Fruit fly (Drosophila melanogaster) whole organism, embryonic: ENCODE measurements around the gene CG8420.

Experiments
- Atf3 ChIP-seq: fragments of 200-800 bp; sonication (Bioruptor generic); optimal IDR thresholded peaks from 3 replicates; lab custom pipeline; 2016; ENCODE audit warnings: missing biosample characterization, missing genetic modification characterization
- BtbVII ChIP-seq: fragments of 200-800 bp; sonication (Bioruptor generic); optimal IDR thresholded peaks from 3 replicates; lab custom pipeline; 2017; ENCODE audit warnings: missing biosample characterization, mild to moderate bottlenecking, missing genetic modification characterization
- Bteb2 ChIP-seq: fragments of 200-800 bp; sonication (Bioruptor generic); optimal IDR thresholded peaks from 2 replicates; lab custom pipeline; 2016; ENCODE audit warnings: missing biosample characterization, missing genetic modification characterization
- CG10431 ChIP-seq: fragments of 200-800 bp; sonication (Bioruptor generic); optimal IDR thresholded peaks from 3 replicates; lab custom pipeline; 2018; ENCODE audit warnings: missing biosample characterization, mild to moderate bottlenecking, missing genetic modification characterization
- CG10543 ChIP-seq: fragments of 200-800 bp; sonication (Bioruptor generic); optimal IDR thresholded peaks from 3 replicates; lab custom pipeline; 2017; ENCODE audit warnings: missing biosample characterization, mild to moderate bottlenecking, missing genetic modification characterization, moderate library complexity
- CG11695 ChIP-seq: fragments of 200-800 bp; sonication (Bioruptor generic); IDR thresholded peaks from 3 replicates; pipeline ENCODE4 v1.3.6; 2022; ENCODE audit warnings: missing biosample characterization, missing genetic modification characterization
- CG12299 ChIP-seq: fragments of 200-800 bp; sonication (Bioruptor generic); optimal IDR thresholded peaks from 2 replicates; lab custom pipeline; 2018; ENCODE audit warnings: missing biosample characterization, mild to moderate bottlenecking, missing genetic modification characterization
- CG1602 ChIP-seq: fragments of 200-800 bp; sonication (Bioruptor generic); optimal IDR thresholded peaks from 3 replicates; lab custom pipeline; 2016; ENCODE audit warnings: missing biosample characterization, missing genetic modification characterization
- CG17829 ChIP-seq: fragments of 200-800 bp; optimal IDR thresholded peaks from 2 replicates; lab custom pipeline; 2019; ENCODE audit warnings: missing biosample characterization, mild to moderate bottlenecking, missing genetic modification characterization, moderate library complexity
- CG18011 ChIP-seq: fragments of 200-800 bp; sonication (Bioruptor generic); optimal IDR thresholded peaks from 2 replicates; lab custom pipeline; 2017; ENCODE audit warnings: missing biosample characterization, missing genetic modification characterization, mild to moderate bottlenecking, moderate library complexity, missing genotype
- CG2199 ChIP-seq: fragments of 200-800 bp; sonication (Bioruptor generic); IDR thresholded peaks from 3 replicates; pipeline ENCODE4 v1.3.6; 2022; ENCODE audit warnings: missing biosample characterization, missing genetic modification characterization
- CG2712 ChIP-seq: fragments of 200-800 bp; optimal IDR thresholded peaks from 3 replicates; lab custom pipeline; 2019; ENCODE audit warnings: missing biosample characterization, mild to moderate bottlenecking, missing genetic modification characterization, moderate library complexity
- CG31224 ChIP-seq: fragments of 200-800 bp; sonication (Bioruptor generic); IDR thresholded peaks from 2 replicates; pipeline ENCODE4 v1.3.6; 2022; ENCODE audit warnings: missing biosample characterization, missing genetic modification characterization
- CG3838 ChIP-seq: fragments of 200-800 bp; sonication (Bioruptor generic); optimal IDR thresholded peaks from 3 replicates; lab custom pipeline; 2016; ENCODE audit warnings: missing biosample characterization, missing genetic modification characterization
- CG5953 ChIP-seq: fragments of 200-800 bp; sonication (Bioruptor generic); IDR thresholded peaks from 2 replicates; pipeline ENCODE4 v1.3.6; 2022; ENCODE audit warnings: missing biosample characterization, missing genetic modification characterization
- CG6254 ChIP-seq: fragments of 200-800 bp; sonication (Bioruptor generic); optimal IDR thresholded peaks from 3 replicates; lab custom pipeline; 2017; ENCODE audit warnings: mild to moderate bottlenecking, missing biosample characterization, missing genetic modification reagents, missing genetic modification characterization
- CG9876 ChIP-seq: fragments of 200-800 bp; sonication (Bioruptor generic); optimal IDR thresholded peaks from 2 replicates; lab custom pipeline; 2016; ENCODE audit warnings: missing biosample characterization, missing genetic modification characterization
- CrebB ChIP-seq: fragments of 200-800 bp; sonication (Bioruptor generic); optimal IDR thresholded peaks from 3 replicates; lab custom pipeline; 2018; ENCODE audit warnings: missing biosample characterization, mild to moderate bottlenecking, missing genetic modification characterization
- Dbx ChIP-seq: fragments of 200-800 bp; sonication (Bioruptor generic); IDR thresholded peaks from 3 replicates; pipeline ENCODE4 v1.3.6; 2022; ENCODE audit warnings: missing biosample characterization, missing genetic modification characterization
- Dref ChIP-seq: fragments of 200-800 bp; sonication (Bioruptor generic); IDR thresholded peaks from 2 replicates; pipeline ENCODE4 v1.3.6; 2022; ENCODE audit warnings: missing biosample characterization, missing genetic modification characterization
- Ets65A ChIP-seq: fragments of 200-800 bp; sonication (Bioruptor generic); peaks from one replicate; lab custom pipeline; 2016; ENCODE audit warnings: missing biosample characterization, missing genetic modification characterization
- Gsc ChIP-seq: fragments of 200-800 bp; sonication (Bioruptor generic); IDR thresholded peaks from 2 replicates; pipeline ENCODE4 v1.3.6; 2022; ENCODE audit warnings: missing biosample characterization, missing genetic modification characterization
- Gug ChIP-seq: fragments of 200-800 bp; sonication (Bioruptor generic); IDR thresholded peaks from 4 replicates; pipeline ENCODE4 v1.3.6; 2022; ENCODE audit warnings: missing biosample characterization, missing genetic modification characterization
- Hmr ChIP-seq: fragments of 200-800 bp; sonication (Bioruptor generic); optimal IDR thresholded peaks from 3 replicates; lab custom pipeline; 2017; ENCODE audit warnings: mild to moderate bottlenecking, missing biosample characterization, missing genetic modification reagents, missing genetic modification characterization
- Jarid2 ChIP-seq: fragments of 200-800 bp; sonication (Bioruptor generic); optimal IDR thresholded peaks from 3 replicates; lab custom pipeline; 2017; ENCODE audit warnings: mild to moderate bottlenecking, missing biosample characterization, missing genetic modification reagents, missing genetic modification characterization
- Lpt ChIP-seq: fragments of >200 bp; optimal IDR thresholded peaks from 2 replicates; lab custom pipeline; 2018; ENCODE audit warnings: missing biosample characterization, missing genetic modification characterization
- MTF-1 ChIP-seq: fragments of 200-800 bp; sonication (Bioruptor generic); optimal IDR thresholded peaks from 2 replicates; lab custom pipeline; 2018; ENCODE audit warnings: missing biosample characterization, mild to moderate bottlenecking, missing genetic modification characterization, borderline replicate concordance
- Mrtf ChIP-seq: fragments of 200-800 bp; sonication (Bioruptor generic); IDR thresholded peaks from 3 replicates; pipeline ENCODE4 v1.3.6; 2022; ENCODE audit warnings: missing biosample characterization, missing genetic modification characterization
- Nf-YB ChIP-seq: fragments of 200-800 bp; sonication (Bioruptor generic); optimal IDR thresholded peaks from 3 replicates; lab custom pipeline; 2019; ENCODE audit warnings: missing biosample characterization, mild to moderate bottlenecking, missing genetic modification characterization, moderate library complexity
- Nf-YC ChIP-seq: fragments of 200-800 bp; optimal IDR thresholded peaks from 3 replicates; lab custom pipeline; 2019; ENCODE audit warnings: missing biosample characterization, mild to moderate bottlenecking, missing genetic modification characterization, moderate library complexity
- Poxn ChIP-seq: fragments of 200-800 bp; sonication (Bioruptor generic); IDR thresholded peaks from 2 replicates; pipeline ENCODE4 v1.3.6; 2022; ENCODE audit warnings: missing biosample characterization, missing genetic modification characterization
- Stat92E ChIP-seq, 3 experiments: fragments of >200 bp in 2 of 3; fragments of 200-800 bp in 1 of 3; sonication (Bioruptor generic) in 1 of 3; optimal IDR thresholded peaks; 2 replicates each; lab custom pipeline; 2017 to 2019; ENCODE audit warnings: missing biosample characterization in 3 of 3, missing genetic modification characterization in 3 of 3, mild to moderate bottlenecking in 1 of 3, moderate library complexity in 1 of 3
- Trl ChIP-seq, 3 experiments: fragments of >200 bp in 2 of 3; fragments of 200-800 bp in 1 of 3; sonication (Bioruptor generic) in 1 of 3; optimal IDR thresholded peaks; 2 replicates in 1 of 3; 3 replicates in 2 of 3; lab custom pipeline; 2016 to 2017; ENCODE audit warnings: missing biosample characterization in 1 of 3, missing genetic modification characterization in 1 of 3
- YL-1 ChIP-seq: fragments of 200-800 bp; sonication (Bioruptor generic); optimal IDR thresholded peaks from 3 replicates; lab custom pipeline; 2017; ENCODE audit warnings: missing biosample characterization, mild to moderate bottlenecking, missing genetic modification characterization
- ato ChIP-seq: fragments of 200-800 bp; sonication (Bioruptor generic); IDR thresholded peaks from 2 replicates; pipeline ENCODE4 v1.3.6; 2022; ENCODE audit warnings: missing biosample characterization, missing genetic modification characterization; ENCODE audit not compliant: partially characterized antibody
- ci ChIP-seq: fragments of 200-800 bp; sonication (Bioruptor generic); IDR thresholded peaks from 3 replicates; pipeline ENCODE4 v1.3.6; 2022; ENCODE audit warnings: missing biosample characterization, missing genetic modification characterization
- corto ChIP-seq: fragments of 200-800 bp; sonication (Bioruptor generic); optimal IDR thresholded peaks from 2 replicates; lab custom pipeline; 2016; ENCODE audit warnings: missing biosample characterization, mild to moderate bottlenecking, missing genetic modification characterization, moderate library complexity
- dati ChIP-seq: fragments of 200-800 bp; sonication (Bioruptor generic); IDR thresholded peaks from 2 replicates; pipeline ENCODE4 v1.3.6; 2022; ENCODE audit warnings: missing biosample characterization, missing genetic modification characterization
- fd102C ChIP-seq: fragments of 200-800 bp; sonication (Bioruptor generic); optimal IDR thresholded peaks from 2 replicates; lab custom pipeline; 2018; ENCODE audit warnings: missing biosample characterization, mild to moderate bottlenecking, missing genetic modification characterization, moderate library complexity
- fu2 ChIP-seq: fragments of 200-800 bp; sonication (Bioruptor generic); optimal IDR thresholded peaks from 2 replicates; lab custom pipeline; 2016; ENCODE audit warnings: missing biosample characterization, missing genetic modification characterization
- gfzf ChIP-seq: fragments of 200-800 bp; sonication (Bioruptor generic); optimal IDR thresholded peaks from 2 replicates; lab custom pipeline; 2016; ENCODE audit warnings: missing biosample characterization, mild to moderate bottlenecking, missing genetic modification characterization, moderate library complexity
- her ChIP-seq: fragments of 200-800 bp; sonication (Bioruptor generic); optimal IDR thresholded peaks from 2 replicates; lab custom pipeline; 2016; ENCODE audit warnings: missing biosample characterization, missing genetic modification characterization
- inv ChIP-seq: fragments of 200-800 bp; sonication (Bioruptor generic); IDR thresholded peaks from 2 replicates; pipeline ENCODE4 v1.3.6; 2022; ENCODE audit warnings: missing biosample characterization, missing genetic modification characterization; ENCODE audit not compliant: partially characterized antibody
- kni ChIP-seq: fragments of 200-800 bp; sonication (Bioruptor generic); optimal IDR thresholded peaks from 3 replicates; lab custom pipeline; 2017; ENCODE audit warnings: mild to moderate bottlenecking, missing biosample characterization, missing genetic modification reagents, missing genetic modification characterization
- scrt ChIP-seq: fragments of 200-800 bp; sonication (Bioruptor generic); optimal IDR thresholded peaks from 2 replicates; lab custom pipeline; 2018; ENCODE audit warnings: missing biosample characterization, mild to moderate bottlenecking, missing genetic modification characterization, moderate library complexity
- sqz ChIP-seq: fragments of 200-800 bp; sonication (Bioruptor generic); optimal IDR thresholded peaks from 3 replicates; lab custom pipeline; 2018; ENCODE audit warnings: missing biosample characterization, mild to moderate bottlenecking, missing genetic modification characterization
- stc ChIP-seq: fragments of 200-800 bp; sonication (Bioruptor generic); IDR thresholded peaks from 2 replicates; pipeline ENCODE4 v1.3.6; 2022; ENCODE audit warnings: missing biosample characterization, missing genetic modification characterization
- stwl ChIP-seq: fragments of 200-800 bp; sonication (Bioruptor generic); optimal IDR thresholded peaks from 3 replicates; lab custom pipeline; 2018; ENCODE audit warnings: missing biosample characterization, mild to moderate bottlenecking, missing genetic modification characterization, moderate library complexity
- vvl ChIP-seq: fragments of 200-800 bp; sonication (Bioruptor generic); IDR thresholded peaks from 2 replicates; pipeline ENCODE4 v1.3.6; 2022; ENCODE audit warnings: missing biosample characterization, missing genetic modification characterization
- z ChIP-seq: fragments of 200-800 bp; sonication (Bioruptor generic); IDR thresholded peaks from 3 replicates; pipeline ENCODE4 v1.3.6; 2022; ENCODE audit warnings: missing biosample characterization, missing genetic modification characterization
- zfh2 ChIP-seq: fragments of 200-800 bp; sonication (Bioruptor generic); optimal IDR thresholded peaks from 2 replicates; lab custom pipeline; 2016; ENCODE audit warnings: missing biosample characterization, missing genetic modification characterization

The CG8420 gene

dm6 chr3R:9236883-9237267 lies 9.6 kb upstream of the CG8420 start (continued):
- TF ChIP-seq CG17829 (tag; lab: Kevin White, UChicago) (no peak), sqz (no peak), scrt (GFP tag; lab: Kevin White, UChicago) (no peak), BtbVII (GFP tag; lab: Kevin White, UChicago) (peak; percentile 54), CG2712 (tag; lab: Kevin White, UChicago) (no peak), dati (no peak), CG1602 (GFP tag; lab: Kevin White, UChicago) (no peak), CG6254 (GFP tag; lab: Kevin White, UChicago) (no peak), CG5953 (no peak), YL-1 (GFP tag; lab: Kevin White, UChicago) (peak; percentile 2), stwl (peak; percentile 7), ato (GFP tag; lab: Robert Waterston, UW) (no peak), Nf-YC (tag; lab: Kevin White, UChicago) (peak; percentile 31), Bteb2 (GFP tag; lab: Kevin White, UChicago) (peak; percentile 3), Gug (GFP tag; lab: Robert Waterston, UW) (no peak), Gsc (no peak), corto (peak; percentile 70), fu2 (no peak), CG18011 (GFP tag; lab: Kevin White, UChicago) (no peak), CG10543 (GFP tag; lab: Kevin White, UChicago) (peak; percentile 50), CG31224 (GFP tag; lab: Robert Waterston, UW) (no peak), Stat92E (GFP tag; optimal IDR thresholded peaks at IDR 0.05; lab: Kevin White, UChicago) (no peak), stc (GFP tag; lab: Robert Waterston, UW) (no peak), Mrtf (GFP tag; lab: Robert Waterston, UW) (no peak), Poxn (GFP tag; lab: Robert Waterston, UW) (no peak), CG10431 (peak; percentile 30), CG2199 (no peak), Dbx (peak; percentile 37; the same call in 1 of the 3 replicates), kni (peak; percentile 1), CG9876 (GFP tag; lab: Kevin White, UChicago) (no peak), Trl (optimal IDR thresholded peaks at IDR 0.05; lab: Kevin White, UChicago) (peak; percentile 99 to 100), Trl (GFP tag; optimal IDR thresholded peaks at IDR 0.05; lab: Kevin White, UChicago) (peak; percentile 65), Lpt (GFP tag; lab: Kevin White, UChicago) (no peak), Dref (GFP tag; lab: Robert Waterston, UW) (no peak), Nf-YB (GFP tag; lab: Kevin White, UChicago) (no peak), CG11695 (GFP tag; lab: Robert Waterston, UW) (0 out of 3 replicates have a peak, but pooled peaks have one; percentile 8), inv (GFP tag; lab: Robert Waterston, UW) (no peak), Atf3 (GFP tag; lab: Kevin White, UChicago) (no peak), CrebB (tag; lab: Kevin White, UChicago) (no peak), CG3838 (no peak), Ets65A (peak; percentile 76), fd102C (no peak), zfh2 (GFP tag; lab: Kevin White, UChicago) (peak; percentile 9), ci (GFP tag; lab: Robert Waterston, UW) (peak; percentile 69; the same call in 2 of the 3 replicates), z (GFP tag; lab: Robert Waterston, UW) (0 out of 3 replicates have a peak, but pooled peaks have one; percentile 19), Hmr (GFP tag; lab: Kevin White, UChicago) (peak; percentile 59), MTF-1 (GFP tag; lab: Kevin White, UChicago) (peak; percentile 38), gfzf (GFP tag; lab: Kevin White, UChicago) (no peak), CG12299 (tag; lab: Kevin White, UChicago) (no peak), her (GFP tag; lab: Kevin White, UChicago) (no peak), vvl (GFP tag; lab: Robert Waterston, UW) (peak; percentile 45; the same call in 1 of the 2 replicates), Jarid2 (GFP tag; lab: Kevin White, UChicago) (no peak)
